Fruit fly (Drosophila melanogaster): ENCODE results near the gene CG16713.
A peak's percentile ranks its signal among the peaks of the same experiment; 100 is the strongest.

CG16713 gene

DNA sequence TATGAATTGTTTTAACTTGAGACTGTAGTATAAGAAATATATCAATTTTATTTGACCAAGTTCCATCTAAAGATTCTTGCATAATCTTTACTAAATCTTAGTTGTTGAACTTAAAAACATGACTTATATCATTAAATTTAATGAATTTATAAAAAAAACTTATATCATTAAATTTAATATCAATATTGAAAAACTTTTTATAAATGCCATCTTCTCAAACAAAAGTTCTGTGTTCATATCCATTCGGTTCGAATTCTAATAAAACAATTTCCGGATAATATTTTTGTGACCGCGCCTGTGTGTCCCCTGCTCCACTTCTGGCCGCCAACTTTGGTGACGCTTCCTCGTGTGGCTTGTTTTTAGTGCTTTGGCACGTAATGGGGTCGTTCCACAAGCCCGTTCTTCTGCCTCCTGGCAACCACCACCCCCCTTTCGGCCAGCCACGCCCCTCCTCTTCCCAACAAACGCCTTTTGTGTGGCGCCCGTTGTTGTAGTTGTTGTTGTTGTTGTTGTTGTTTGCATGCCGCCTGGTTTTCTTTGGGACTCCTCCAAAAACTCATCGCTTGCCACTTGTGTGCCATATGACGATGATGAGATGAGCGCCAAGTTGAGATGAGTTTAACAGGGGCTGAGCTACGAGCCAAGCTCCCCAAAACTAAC is 41.9 kb upstream of the CG16713 start (continued):
- TF ChIP-seq CG13624 (GFP tag; optimal IDR thresholded peaks at IDR 0.05) (no peak), lbe (GFP tag; optimal IDR thresholded peaks at IDR 0.05) (no peak), E2f2 (GFP tag; IDR thresholded peaks at IDR 0.05) (no peak), CG17186 (GFP tag; optimal IDR thresholded peaks at IDR 0.05) (no peak), H15 (GFP tag; IDR thresholded peaks at IDR 0.05) (no peak), Meics (GFP tag; optimal IDR thresholded peaks at IDR 0.05) (peak; percentile 3), zf30C (GFP tag; optimal IDR thresholded peaks at IDR 0.05) (no peak), CG31441 (GFP tag; IDR thresholded peaks at IDR 0.05) (peak; percentile 33; the same call in 1 of the 2 replicates), D19B (GFP tag; optimal IDR thresholded peaks at IDR 0.05) (no peak), ind (GFP tag; optimal IDR thresholded peaks at IDR 0.05) (no peak), crol (GFP tag; IDR thresholded peaks at IDR 0.05) (peak; percentile 69), CG2712 (tag; optimal IDR thresholded peaks at IDR 0.05) (peak; percentile 1), CG18764 (GFP tag; optimal IDR thresholded peaks at IDR 0.05) (no peak), eyg (GFP tag; optimal IDR thresholded peaks at IDR 0.05) (no peak), sna (GFP tag; IDR thresholded peaks at IDR 0.05; ENCODE audit: partially characterized antibody) (no peak), Hr3 (GFP tag; optimal IDR thresholded peaks at IDR 0.05) (peak; percentile 3), CG14050 (GFP tag; IDR thresholded peaks at IDR 0.05) (no peak), wek (GFP tag; optimal IDR thresholded peaks at IDR 0.05) (no peak), rib (GFP tag; IDR thresholded peaks at IDR 0.05) (no peak), Nf-YC (tag; optimal IDR thresholded peaks at IDR 0.05) (no peak), nerfin-1 (tag; optimal IDR thresholded peaks at IDR 0.05) (no peak), fd64A (GFP tag; optimal IDR thresholded peaks at IDR 0.05) (no peak), schlank (tag; optimal IDR thresholded peaks at IDR 0.05) (no peak), CG2678 (tag; optimal IDR thresholded peaks at IDR 0.05) (peak; percentile 60), ac (GFP tag; optimal IDR thresholded peaks at IDR 0.05) (no peak), CG15514 (GFP tag; optimal IDR thresholded peaks at IDR 0.05) (no peak), B-H1 (GFP tag; IDR thresholded peaks at IDR 0.05) (no peak), HLH4C (GFP tag; IDR thresholded peaks at IDR 0.05; ENCODE audit: partially characterized antibody) (no peak), gcm (GFP tag; optimal IDR thresholded peaks at IDR 0.05) (no peak), Neu2 (GFP tag; optimal IDR thresholded peaks at IDR 0.05; ENCODE audit: borderline replicate concordance) (no peak), Bdp1 (GFP tag; optimal IDR thresholded peaks at IDR 0.05) (no peak), gt (GFP tag; IDR thresholded peaks at IDR 0.05) (no peak), shn (GFP tag; optimal IDR thresholded peaks at IDR 0.05) (no peak), Adf1 (GFP tag; IDR thresholded peaks at IDR 0.05) (no peak), CG14014 (GFP tag; IDR thresholded peaks at IDR 0.05) (0 out of 2 replicates have a peak, but pooled peaks have one; percentile 13), CrebB (tag; optimal IDR thresholded peaks at IDR 0.05) (no peak), CG2889 (GFP tag; IDR thresholded peaks at IDR 0.05) (no peak), Hmr (GFP tag; optimal IDR thresholded peaks at IDR 0.05) (no peak), phol (tag; optimal IDR thresholded peaks at IDR 0.05) (no peak), CG10366 (GFP tag; IDR thresholded peaks at IDR 0.05) (no peak), CG30403 (GFP tag; optimal IDR thresholded peaks at IDR 0.05) (no peak), CG2202 (tag; optimal IDR thresholded peaks at IDR 0.05) (no peak), CG6689 (GFP tag; IDR thresholded peaks at IDR 0.05) (0 out of 2 replicates have a peak, but pooled peaks have one; percentile 11), CG1603 (tag; optimal IDR thresholded peaks at IDR 0.05) (no peak), btn (GFP tag; optimal IDR thresholded peaks at IDR 0.05) (no peak), ranshi (GFP tag; IDR thresholded peaks at IDR 0.05) (no peak), CG18599 (GFP tag; optimal IDR thresholded peaks at IDR 0.05) (peak; percentile 24), Oli (tag; optimal IDR thresholded peaks at IDR 0.05) (peak; percentile 25), Hr39 (optimal IDR thresholded peaks at IDR 0.05) (no peak), CoRest (tag; optimal IDR thresholded peaks at IDR 0.05) (peak; percentile 28)
